Fruit fly (Drosophila melanogaster) whole organism, embryonic: ENCODE measurements around the gene CG5446.
A peak's percentile ranks its signal among the peaks of the same experiment; 100 is the strongest.

Experiments
- Aef1 ChIP-seq: fragments of 200-800 bp; sonication (Bioruptor generic); IDR thresholded peaks from 3 replicates; pipeline ENCODE4 v1.3.6; 2022; ENCODE audit warnings: missing biosample characterization, missing genetic modification characterization
- CG10431 ChIP-seq: fragments of 200-800 bp; sonication (Bioruptor generic); optimal IDR thresholded peaks from 3 replicates; lab custom pipeline; 2018; ENCODE audit warnings: missing biosample characterization, mild to moderate bottlenecking, missing genetic modification characterization
- CG11398 ChIP-seq: fragments of 200-800 bp; sonication (Bioruptor generic); optimal IDR thresholded peaks from 2 replicates; lab custom pipeline; 2016; ENCODE audit warnings: missing biosample characterization, missing genetic modification characterization
- CG11456 ChIP-seq: fragments of 200-800 bp; sonication (Bioruptor generic); IDR thresholded peaks from 3 replicates; pipeline ENCODE4 v1.3.6; 2022; ENCODE audit warnings: missing biosample characterization, missing genetic modification characterization
- CG11560 ChIP-seq: fragments of 200-800 bp; sonication (Bioruptor generic); IDR thresholded peaks from 3 replicates; pipeline ENCODE4 v1.3.6; 2022; ENCODE audit warnings: missing biosample characterization, missing genetic modification characterization
- CG15514 ChIP-seq: fragments of 200-800 bp; sonication (Bioruptor generic); optimal IDR thresholded peaks from 3 replicates; lab custom pipeline; 2017; ENCODE audit warnings: missing biosample characterization, missing genetic modification characterization, mild to moderate bottlenecking, moderate library complexity, missing genetic modification reagents
- CG16863 ChIP-seq: fragments of 200-800 bp; sonication (Bioruptor generic); optimal IDR thresholded peaks from 3 replicates; lab custom pipeline; 2016; ENCODE audit warnings: missing biosample characterization, missing genetic modification characterization
- CG17361 ChIP-seq: fragments of 200-800 bp; sonication (Bioruptor generic); IDR thresholded peaks from 3 replicates; pipeline ENCODE4 v1.3.6; 2022; ENCODE audit warnings: missing biosample characterization, missing genetic modification characterization
- CG17385 ChIP-seq: fragments of 200-800 bp; sonication (Bioruptor generic); optimal IDR thresholded peaks from 3 replicates; lab custom pipeline; 2018; ENCODE audit warnings: missing biosample characterization, mild to moderate bottlenecking, missing genetic modification characterization
- CG17802 ChIP-seq: fragments of 200-800 bp; sonication (Bioruptor generic); optimal IDR thresholded peaks from 2 replicates; lab custom pipeline; 2018; ENCODE audit warnings: missing biosample characterization, mild to moderate bottlenecking, missing genetic modification characterization, moderate library complexity
- CG18764 ChIP-seq: fragments of 200-800 bp; sonication (Bioruptor generic); optimal IDR thresholded peaks from 3 replicates; lab custom pipeline; 2016; ENCODE audit warnings: missing biosample characterization, missing genetic modification characterization
- CG32532 ChIP-seq: fragments of 200-800 bp; sonication (Bioruptor generic); IDR thresholded peaks from 2 replicates; pipeline ENCODE4 v1.3.6; 2022; ENCODE audit warnings: missing biosample characterization, missing genetic modification characterization
- CG34422 ChIP-seq: fragments of 200-800 bp; sonication (Bioruptor generic); IDR thresholded peaks from 3 replicates; pipeline ENCODE4 v1.3.6; 2022; ENCODE audit warnings: missing biosample characterization, missing genetic modification characterization
- CG4360 ChIP-seq: fragments of 200-800 bp; sonication (Bioruptor generic); IDR thresholded peaks from 2 replicates; pipeline ENCODE4 v1.3.6; 2022; ENCODE audit warnings: missing biosample characterization, missing genetic modification characterization
- CG6854 ChIP-seq: fragments of 200-800 bp; sonication (Bioruptor generic); optimal IDR thresholded peaks from 3 replicates; lab custom pipeline; 2017; ENCODE audit warnings: missing biosample characterization, mild to moderate bottlenecking, missing genetic modification characterization
- CG7786 ChIP-seq: fragments of 200-800 bp; sonication (Bioruptor generic); optimal IDR thresholded peaks from 2 replicates; lab custom pipeline; 2016; ENCODE audit warnings: missing biosample characterization, missing genetic modification characterization
- CG9876 ChIP-seq: fragments of 200-800 bp; sonication (Bioruptor generic); optimal IDR thresholded peaks from 2 replicates; lab custom pipeline; 2016; ENCODE audit warnings: missing biosample characterization, missing genetic modification characterization
- CTCF ChIP-seq: fragments of 200-800 bp; sonication (Bioruptor generic); optimal IDR thresholded peaks from 2 replicates; lab custom pipeline; 2017; ENCODE audit warnings: missing biosample characterization, mild to moderate bottlenecking, missing genetic modification characterization, moderate library complexity
- CoRest ChIP-seq: fragments of 200-800 bp; sonication (Bioruptor generic); optimal IDR thresholded peaks from 3 replicates; lab custom pipeline; 2018; ENCODE audit warnings: missing biosample characterization, mild to moderate bottlenecking, missing genetic modification characterization, moderate library complexity
- D ChIP-seq, 2 experiments: fragments of 200-800 bp in 1 of 2; fragments of >200 bp in 1 of 2; sonication (Bioruptor generic) in 1 of 2; optimal IDR thresholded peaks; 2 replicates in 1 of 2; 3 replicates in 1 of 2; lab custom pipeline; 2017; ENCODE audit warnings: mild to moderate bottlenecking in 1 of 2, missing biosample characterization in 1 of 2, missing genetic modification characterization in 1 of 2, missing genetic modification reagents in 1 of 2
- Deaf1 ChIP-seq: fragments of 200-800 bp; optimal IDR thresholded peaks from 3 replicates; lab custom pipeline; 2019; ENCODE audit warnings: missing biosample characterization, mild to moderate bottlenecking, missing genetic modification characterization, moderate library complexity
- Dek ChIP-seq: fragments of 200-800 bp; sonication (Bioruptor generic); optimal IDR thresholded peaks from 3 replicates; lab custom pipeline; 2019; ENCODE audit warnings: missing biosample characterization, mild to moderate bottlenecking, missing genetic modification characterization, moderate library complexity
- Fer3 ChIP-seq: fragments of 200-800 bp; sonication (Bioruptor generic); optimal IDR thresholded peaks from 2 replicates; lab custom pipeline; 2018; ENCODE audit warnings: missing biosample characterization, mild to moderate bottlenecking, missing genetic modification characterization, moderate library complexity
- MESR4 ChIP-seq: fragments of 200-800 bp; sonication (Bioruptor generic); optimal IDR thresholded peaks from 2 replicates; lab custom pipeline; 2018; ENCODE audit warnings: missing biosample characterization, mild to moderate bottlenecking, missing genetic modification characterization, moderate library complexity
- Mes4 ChIP-seq: fragments of 200-800 bp; sonication (Bioruptor generic); optimal IDR thresholded peaks from 2 replicates; lab custom pipeline; 2016; ENCODE audit warnings: missing biosample characterization, missing genetic modification characterization
- Taf1 ChIP-seq: fragments of 200-800 bp; sonication (Bioruptor generic); IDR thresholded peaks from 2 replicates; pipeline ENCODE4 v1.3.6; 2022; ENCODE audit warnings: missing biosample characterization, missing genetic modification characterization
- Trl ChIP-seq, 3 experiments: fragments of >200 bp in 2 of 3; fragments of 200-800 bp in 1 of 3; sonication (Bioruptor generic) in 1 of 3; optimal IDR thresholded peaks; 2 replicates in 1 of 3; 3 replicates in 2 of 3; lab custom pipeline; 2016 to 2017; ENCODE audit warnings: missing biosample characterization in 1 of 3, missing genetic modification characterization in 1 of 3
- Vsx1 ChIP-seq: fragments of 200-800 bp; sonication (Bioruptor generic); optimal IDR thresholded peaks from 2 replicates; lab custom pipeline; 2017; ENCODE audit warnings: missing biosample characterization, mild to moderate bottlenecking, missing genetic modification characterization, missing genetic modification reagents
- al ChIP-seq: fragments of 200-800 bp; sonication (Bioruptor generic); IDR thresholded peaks from 2 replicates; pipeline ENCODE4 v1.3.6; 2022; ENCODE audit warnings: missing biosample characterization, missing genetic modification characterization
- az2 ChIP-seq: fragments of 200-800 bp; sonication (Bioruptor generic); optimal IDR thresholded peaks from 3 replicates; lab custom pipeline; 2016; ENCODE audit warnings: missing biosample characterization, missing genetic modification characterization
- bowl ChIP-seq: fragments of 200-800 bp; sonication (Bioruptor generic); IDR thresholded peaks from 2 replicates; pipeline ENCODE4 v1.3.6; 2022; ENCODE audit warnings: missing biosample characterization, missing genetic modification characterization
- cg ChIP-seq: fragments of 200-800 bp; sonication (Bioruptor generic); optimal IDR thresholded peaks from 3 replicates; lab custom pipeline; 2019; ENCODE audit warnings: missing biosample characterization, mild to moderate bottlenecking, missing genetic modification characterization, moderate library complexity
- da ChIP-seq: fragments of 200-800 bp; sonication (Bioruptor generic); optimal IDR thresholded peaks from 2 replicates; lab custom pipeline; 2016; ENCODE audit warnings: missing biosample characterization, missing genetic modification characterization
- exex ChIP-seq: fragments of 200-800 bp; sonication (Bioruptor generic); optimal IDR thresholded peaks from 4 replicates; lab custom pipeline; 2018; ENCODE audit warnings: missing biosample characterization, mild to moderate bottlenecking, missing genetic modification characterization, moderate library complexity
- fru ChIP-seq: fragments of >200 bp; optimal IDR thresholded peaks from 2 replicates; lab custom pipeline; 2017
- gem ChIP-seq: fragments of 200-800 bp; sonication (Bioruptor generic); optimal IDR thresholded peaks from 2 replicates; lab custom pipeline; 2019; ENCODE audit warnings: missing biosample characterization, mild to moderate bottlenecking, missing genetic modification characterization, moderate library complexity
- grn ChIP-seq: fragments of 200-800 bp; sonication (Bioruptor generic); optimal IDR thresholded peaks from 3 replicates; lab custom pipeline; 2017; ENCODE audit warnings: missing biosample characterization, missing genetic modification characterization
- hbn ChIP-seq: fragments of 200-800 bp; sonication (Bioruptor generic); IDR thresholded peaks from 2 replicates; pipeline ENCODE4 v1.3.6; 2022; ENCODE audit warnings: missing biosample characterization, missing genetic modification characterization; ENCODE audit not compliant: partially characterized antibody
- mld ChIP-seq: fragments of 200-800 bp; sonication (Bioruptor generic); IDR thresholded peaks from 3 replicates; pipeline ENCODE4 v1.3.6; 2022; ENCODE audit warnings: missing biosample characterization, missing genetic modification characterization; ENCODE audit not compliant: partially characterized antibody
- oc ChIP-seq: fragments of 200-800 bp; sonication (Bioruptor generic); optimal IDR thresholded peaks from 2 replicates; lab custom pipeline; 2018; ENCODE audit warnings: missing biosample characterization, mild to moderate bottlenecking, missing genetic modification characterization, moderate library complexity
- p53 ChIP-seq: fragments of 200-800 bp; sonication (Bioruptor generic); optimal IDR thresholded peaks from 2 replicates; lab custom pipeline; 2016; ENCODE audit warnings: missing biosample characterization, missing genetic modification characterization
- pan ChIP-seq, 4 experiments: fragments of >200 bp in 3 of 4; fragments of 200-800 bp in 1 of 4; sonication (Bioruptor generic) in 1 of 4; optimal IDR thresholded peaks in 3 of 4; IDR thresholded peaks in 1 of 4; 2 replicates each; pipeline versions ENCODE4 v1.3.6 to Lab custom; 2017 to 2022; ENCODE audit warnings: missing biosample characterization in 2 of 4, missing genetic modification characterization in 2 of 4, mixed read lengths in 1 of 4
- row ChIP-seq: fragments of 200-800 bp; sonication (Bioruptor generic); IDR thresholded peaks from 3 replicates; pipeline ENCODE4 v1.3.6; 2022; ENCODE audit warnings: missing biosample characterization, missing genetic modification characterization
- sima ChIP-seq: fragments of 200-800 bp; sonication (Bioruptor generic); optimal IDR thresholded peaks from 2 replicates; lab custom pipeline; 2016; ENCODE audit warnings: missing biosample characterization, missing genetic modification characterization
- ssp ChIP-seq: fragments of 200-800 bp; sonication (Bioruptor generic); IDR thresholded peaks from 2 replicates; pipeline ENCODE4 v1.3.6; 2022; ENCODE audit warnings: missing biosample characterization, missing genetic modification characterization
- tio ChIP-seq: fragments of 200-800 bp; sonication (Bioruptor generic); optimal IDR thresholded peaks from 2 replicates; lab custom pipeline; 2017; ENCODE audit warnings: missing biosample characterization, missing genetic modification characterization, inconsistent platforms
- z ChIP-seq: fragments of 200-800 bp; sonication (Bioruptor generic); IDR thresholded peaks from 3 replicates; pipeline ENCODE4 v1.3.6; 2022; ENCODE audit warnings: missing biosample characterization, missing genetic modification characterization
- zen2 ChIP-seq: fragments of 200-800 bp; sonication (Bioruptor generic); IDR thresholded peaks from 3 replicates; pipeline ENCODE4 v1.3.6; 2022; ENCODE audit warnings: missing biosample characterization, missing genetic modification characterization; ENCODE audit not compliant: partially characterized antibody

CG5446 gene

DNA sequence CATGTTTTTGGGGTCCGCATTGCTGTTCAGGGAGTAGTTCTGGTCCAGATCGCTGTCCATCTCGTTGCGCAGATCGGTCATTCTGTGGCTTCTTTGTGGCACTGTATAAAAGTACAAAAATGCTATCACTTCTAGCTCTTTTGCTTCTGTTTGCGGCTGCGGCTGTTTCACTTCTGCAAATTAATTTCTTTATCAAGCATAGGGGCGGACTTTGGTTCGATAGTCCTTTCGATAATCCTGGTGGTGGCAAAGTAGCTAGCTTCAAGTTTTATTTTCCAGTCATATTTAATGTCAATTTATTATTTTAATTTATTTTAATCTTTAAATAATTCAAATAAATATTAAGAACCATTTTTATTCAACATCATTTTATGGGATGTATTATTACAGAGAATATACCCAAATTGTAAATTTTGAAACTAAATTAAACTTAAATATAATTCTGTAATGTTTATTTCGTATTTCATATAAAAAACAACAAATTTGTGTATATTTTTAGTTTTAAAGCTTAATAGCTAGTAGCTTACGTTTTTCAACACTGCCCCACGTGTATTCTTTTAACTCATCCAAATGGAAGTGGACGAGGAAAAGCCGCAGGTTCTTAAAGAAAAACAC is at the start of gene CG5446, which contains the start of gene Trm1 (continued):
- peak; percentile 42 for TF ChIP-seq CG6854
- TF ChIP-seq D (optimal IDR thresholded peaks at IDR 0.05; lab: Kevin White, UChicago) = no peak
- peak; percentile 39 for TF ChIP-seq D (GFP tag; optimal IDR thresholded peaks at IDR 0.05; lab: Kevin White, UChicago)
- peak; percentile 55 for TF ChIP-seq ssp (GFP tag; lab: Robert Waterston, UW)
- TF ChIP-seq CG10431 (GFP tag; lab: Kevin White, UChicago) = peak; percentile 40
- TF ChIP-seq pan (optimal IDR thresholded peaks at IDR 0.05; lab: Kevin White, UChicago) = no peak
- no peak for TF ChIP-seq pan (GFP tag; optimal IDR thresholded peaks at IDR 0.05 in 1 of 2, IDR thresholded peaks at IDR 0.05 in 1 of 2)
- no peak for TF ChIP-seq CG11398
- no peak for TF ChIP-seq fru (lab: Kevin White, UChicago)
- no peak for TF ChIP-seq CG11560 (tag; lab: Robert Waterston, UW)
- TF ChIP-seq CG17361 = peak; percentile 91
- peak; percentile 46 for TF ChIP-seq az2 (GFP tag; lab: Kevin White, UChicago)
- no peak for TF ChIP-seq CG7786 (GFP tag; lab: Kevin White, UChicago)
- TF ChIP-seq CTCF (GFP tag; lab: Kevin White, UChicago) = no peak
- peak; percentile 68 for TF ChIP-seq Deaf1 (tag; lab: Kevin White, UChicago)
- TF ChIP-seq Trl (optimal IDR thresholded peaks at IDR 0.05; lab: Kevin White, UChicago) = no peak
- no peak for TF ChIP-seq Trl (GFP tag; optimal IDR thresholded peaks at IDR 0.05; lab: Kevin White, UChicago)
- no peak for TF ChIP-seq CG4360 (GFP tag; lab: Robert Waterston, UW)
- TF ChIP-seq Dek = peak; percentile 74
- peak; percentile 95 for TF ChIP-seq MESR4
- TF ChIP-seq CG18764 (GFP tag; lab: Kevin White, UChicago) = peak; percentile 37
- no peak for TF ChIP-seq z (GFP tag; lab: Robert Waterston, UW)
- TF ChIP-seq CG15514 (GFP tag; lab: Kevin White, UChicago) = peak; percentile 51
- TF ChIP-seq gem (tag; lab: Kevin White, UChicago) = peak; percentile 90
- TF ChIP-seq CG32532 (GFP tag; lab: Robert Waterston, UW) = peak; percentile 51; the same call in 1 of the 2 replicates
- no peak for TF ChIP-seq oc
- peak; percentile 86 for TF ChIP-seq CoRest (tag; lab: Kevin White, UChicago)
- TF ChIP-seq Aef1 (GFP tag; lab: Robert Waterston, UW) = peak; percentile 39; the same call in 1 of the 3 replicates
- TF ChIP-seq Fer3 (tag; lab: Kevin White, UChicago) = peak; percentile 60
- TF ChIP-seq sima (GFP tag; lab: Kevin White, UChicago) = no peak
- TF ChIP-seq al (GFP tag; lab: Robert Waterston, UW) = no peak; the same call in 1 of the 2 replicates
- TF ChIP-seq CG17802 = no peak
- no peak for TF ChIP-seq hbn (GFP tag; lab: Robert Waterston, UW)
- TF ChIP-seq cg (GFP tag; lab: Kevin White, UChicago) = no peak
- no peak for TF ChIP-seq zen2 (GFP tag; lab: Robert Waterston, UW)

DNA sequence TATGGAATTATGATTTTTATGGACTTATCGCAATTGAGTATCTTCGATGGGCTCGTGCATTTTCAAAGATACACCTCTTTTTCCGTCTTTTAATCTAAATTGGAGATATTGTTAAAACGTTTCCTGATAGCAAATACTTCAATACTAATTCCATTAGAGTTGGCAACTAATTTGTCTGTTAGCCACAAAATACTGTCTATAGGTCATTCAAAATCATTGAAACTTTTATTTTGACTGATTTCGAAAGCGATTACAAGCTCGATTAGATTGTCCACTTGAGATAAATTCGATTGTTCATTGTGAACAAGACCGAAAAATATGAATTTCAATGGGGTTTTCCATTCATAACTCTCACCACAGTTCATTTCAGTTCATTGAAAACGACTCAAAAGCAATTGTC is 48.6 kb upstream of the CG5446 start:
- TF ChIP-seq Deaf1 (tag; lab: Kevin White, UChicago) (no peak), exex (tag; lab: Kevin White, UChicago) (peak; percentile 69), grn (peak; percentile 75)

DNA sequence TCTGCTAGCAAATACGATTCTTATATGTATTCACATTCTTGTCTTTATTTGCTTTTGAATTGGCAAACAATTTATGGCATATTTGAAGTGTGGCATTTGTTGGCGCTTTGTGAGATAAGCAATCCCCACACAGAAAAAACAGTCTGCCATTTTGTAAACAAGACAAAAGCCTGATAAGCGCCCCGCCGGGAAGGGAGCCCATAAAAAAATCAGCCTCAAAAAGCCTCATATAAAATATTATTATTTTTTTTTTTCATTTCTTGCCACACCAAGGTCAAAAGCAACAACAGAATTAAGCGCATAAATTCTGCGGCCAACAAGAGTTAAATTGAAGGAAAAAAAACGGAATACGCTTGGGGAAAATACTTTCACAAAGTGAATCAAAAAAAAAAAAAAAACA is 47.8 kb upstream of the CG5446 start:
- TF ChIP-seq Taf1 (GFP tag; lab: Robert Waterston, UW) = no peak
- TF ChIP-seq Mes4 (GFP tag; lab: Kevin White, UChicago) = no peak
- no peak for TF ChIP-seq CG9876 (GFP tag; lab: Kevin White, UChicago)
- TF ChIP-seq bowl (GFP tag; lab: Robert Waterston, UW) = no peak
- TF ChIP-seq Vsx1 = peak; percentile 39
- no peak for TF ChIP-seq da
- 0 out of 2 replicates have a peak, but pooled peaks have one; percentile 16 for TF ChIP-seq CG32532 (GFP tag; lab: Robert Waterston, UW)
- TF ChIP-seq row (GFP tag; lab: Robert Waterston, UW) = no peak
- TF ChIP-seq tio (GFP tag; lab: Kevin White, UChicago) = no peak
- no peak for TF ChIP-seq CG16863 (GFP tag; lab: Kevin White, UChicago)
- no peak for TF ChIP-seq p53
- TF ChIP-seq mld (GFP tag; lab: Robert Waterston, UW) = no peak
- TF ChIP-seq CG34422 = no peak
- no peak for TF ChIP-seq hbn (GFP tag; lab: Robert Waterston, UW)
- TF ChIP-seq CG11456 = no peak
- TF ChIP-seq CG17385 (GFP tag; lab: Kevin White, UChicago) = peak; percentile 38
- no peak for TF ChIP-seq D (optimal IDR thresholded peaks at IDR 0.05; lab: Kevin White, UChicago)
- no peak for TF ChIP-seq D (GFP tag; optimal IDR thresholded peaks at IDR 0.05; lab: Kevin White, UChicago)
